Worm (Caenorhabditis elegans): ENCODE data around the gene B0310.6.
A peak's percentile ranks its signal among the peaks of the same experiment; 100 is the strongest.

B0310.6 gene

DNA sequence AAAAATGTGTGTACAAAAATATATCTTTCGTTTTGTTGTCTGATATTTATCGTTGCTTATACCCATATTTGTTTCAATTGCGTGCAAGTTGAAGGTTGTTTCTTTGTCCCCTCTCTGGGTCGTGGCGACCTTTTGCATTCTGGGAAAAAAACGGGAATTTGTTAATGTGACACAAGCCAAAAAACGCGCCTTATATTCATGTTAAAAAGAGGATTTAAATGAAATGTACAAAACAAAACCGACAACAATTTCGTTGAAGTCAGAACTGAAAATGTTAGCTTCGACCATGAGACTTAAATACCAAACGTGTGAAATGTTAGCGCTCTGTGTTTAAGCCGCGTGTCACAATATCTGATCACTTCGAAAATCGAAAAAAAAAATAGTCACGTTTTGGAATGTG, 6.3 kb downstream of the B0310.6 start:
- no peak for TF ChIP-seq rbr-2 (tag; optimal IDR thresholded peaks at IDR 0.05)
- peak; percentile 93 for TF ChIP-seq aha-1 (tag)
- TF ChIP-seq Y5F2A.4 (GFP tag; optimal IDR thresholded peaks at IDR 0.05): no peak

ce11 chrX:520881-521280, 9.9 kb downstream of the B0310.6 start, which contains the start of gene B0310.3:
B0310.3 (minus strand) TSS chrX:520981.
- TF ChIP-seq tra-1 (GFP tag; IDR thresholded peaks at IDR 0.05): no peak
- TF ChIP-seq madf-9 (GFP tag; conservative IDR thresholded peaks at IDR 0.05): no peak
- no peak for TF ChIP-seq F44E2.7 (GFP tag; IDR thresholded peaks at IDR 0.05)
- TF ChIP-seq ces-1 (GFP tag; optimal IDR thresholded peaks at IDR 0.05): no peak
- TF ChIP-seq F49E8.2 (tag; optimal IDR thresholded peaks at IDR 0.05; ENCODE audit: borderline replicate concordance): no peak
- TF ChIP-seq snpc-4 (tag; optimal IDR thresholded peaks at IDR 0.05): no peak
- TF ChIP-seq ceh-44 (GFP tag; IDR thresholded peaks at IDR 0.05): no peak
- TF ChIP-seq lin-13 (GFP tag; optimal IDR thresholded peaks at IDR 0.05): no peak

DNA sequence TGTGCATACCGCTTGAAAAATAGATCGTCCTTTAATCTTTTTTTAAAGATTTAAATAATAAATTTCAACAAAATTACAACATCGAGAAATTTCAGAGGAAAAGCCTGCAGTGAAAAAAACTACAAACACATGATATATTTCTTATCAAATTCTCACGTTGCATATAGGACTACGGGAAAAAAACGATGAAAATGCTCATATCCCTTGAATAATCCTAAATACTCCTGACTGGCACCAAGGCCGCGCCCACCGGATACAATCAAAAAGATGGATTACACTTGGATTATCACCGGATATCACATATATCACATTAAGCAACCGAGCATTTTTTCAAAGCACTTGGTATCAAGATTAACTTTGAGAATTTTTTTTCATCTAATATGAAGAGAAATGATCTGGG, 16.8 kb downstream of the B0310.6 start:
- no peak for TF ChIP-seq skn-1 (tag; optimal IDR thresholded peaks at IDR 0.05)
- no peak for TF ChIP-seq D1046.2 (GFP tag; IDR thresholded peaks at IDR 0.05)
- TF ChIP-seq nhr-48 (tag; optimal IDR thresholded peaks at IDR 0.05): no peak
- TF ChIP-seq nhr-11 (tag; optimal IDR thresholded peaks at IDR 0.05): no peak
- TF ChIP-seq lin-13 (GFP tag; optimal IDR thresholded peaks at IDR 0.05): no peak
- TF ChIP-seq nhr-111 (GFP tag; optimal IDR thresholded peaks at IDR 0.05): no peak
- TF ChIP-seq madf-9 (GFP tag; conservative IDR thresholded peaks at IDR 0.05): no peak
- TF ChIP-seq aha-1 (tag): peak; percentile 62

ce11 chrX:506848-507247, 24.0 kb downstream of the B0310.6 start, which contains the start of gene B0310.2:
B0310.2 (minus strand) TSS chrX:506948.
- no peak for TF ChIP-seq lin-39 (tag; optimal IDR thresholded peaks at IDR 0.05)
- no peak for TF ChIP-seq ztf-11 (tag; optimal IDR thresholded peaks at IDR 0.05)
- TF ChIP-seq unc-62 (GFP tag; optimal IDR thresholded peaks at IDR 0.05 in 1 of 2): no peak
- TF ChIP-seq unc-62 (tag; optimal IDR thresholded peaks at IDR 0.05): no peak
- TF ChIP-seq ceh-44 (GFP tag; IDR thresholded peaks at IDR 0.05): no peak
- no peak for TF ChIP-seq ZK546.5 (tag; optimal IDR thresholded peaks at IDR 0.05)
- no peak for TF ChIP-seq gei-8 (GFP tag; optimal IDR thresholded peaks at IDR 0.05)
- TF ChIP-seq cey-2 (tag; optimal IDR thresholded peaks at IDR 0.05; ENCODE audit: borderline replicate concordance, insufficient read depth): no peak
- TF ChIP-seq tag-97 (GFP tag; IDR thresholded peaks at IDR 0.05): no peak
- no peak for TF ChIP-seq ctbp-1 (GFP tag; IDR thresholded peaks at IDR 0.05)
- no peak for TF ChIP-seq ceh-82 (tag; optimal IDR thresholded peaks at IDR 0.05)
- TF ChIP-seq duxl-1 (tag; optimal IDR thresholded peaks at IDR 0.05; ENCODE audit: poor library complexity): no peak
- TF ChIP-seq ZK337.2 (GFP tag; IDR thresholded peaks at IDR 0.05): no peak
- no peak for TF ChIP-seq nhr-77 (tag; optimal IDR thresholded peaks at IDR 0.05)
- no peak for TF ChIP-seq hlh-30 (tag; optimal IDR thresholded peaks at IDR 0.05; ENCODE audit: insufficient read depth)
- no peak for TF ChIP-seq Y48G9A.11 (GFP tag; IDR thresholded peaks at IDR 0.05)
- no peak for TF ChIP-seq skn-1 (tag; optimal IDR thresholded peaks at IDR 0.05)
- TF ChIP-seq Y75B8A.6 (GFP tag; IDR thresholded peaks at IDR 0.05): no peak
- TF ChIP-seq daf-12 (tag; optimal IDR thresholded peaks at IDR 0.05): no peak
- TF ChIP-seq aha-1 (tag): no peak

ce11 chrX:505014-505413, 25.8 kb downstream of the B0310.6 start:
- no peak for TF ChIP-seq dpl-1 (GFP tag; optimal IDR thresholded peaks at IDR 0.05)
- TF ChIP-seq aha-1 (tag): peak; percentile 94
